Worm (Caenorhabditis elegans): ENCODE results near the gene B0281.1.
"Not testable (repeated sequence)": the region's sequence is repeated elsewhere in the genome, so short reads cannot be mapped to it uniquely, and the experiment has no call there.

B0281.1 gene

ce11 chrII:2312747-2313146 lies at the start of gene B0281.1, which contains the start of gene trim-21:
TSS of gene B0281.1 (plus strand) at chrII:2313067.
TSS of gene trim-21 (minus strand) at chrII:2312847.
- TF ChIP-seq flt-1 (GFP tag; IDR thresholded peaks at IDR 0.05) (no peak), cog-1 (tag; optimal IDR thresholded peaks at IDR 0.05) (no peak), klf-2 (GFP tag; conservative IDR thresholded peaks at IDR 0.05) (no peak), ztf-29 (GFP tag; IDR thresholded peaks at IDR 0.05) (no peak), T22C8.4 (GFP tag; IDR thresholded peaks at IDR 0.05) (no peak), tab-1 (GFP tag; IDR thresholded peaks at IDR 0.05) (no peak), ref-1 (GFP tag; conservative IDR thresholded peaks at IDR 0.05) (no peak), ztf-23 (GFP tag; IDR thresholded peaks at IDR 0.05) (no peak), med-1 (GFP tag; optimal IDR thresholded peaks at IDR 0.05; ENCODE audit: insufficient read depth) (no peak)

ce11 chrII:2273750-2274149 lies 39.1 kb upstream of the B0281.1 start:
- no peak for TF ChIP-seq ztf-23 (GFP tag; IDR thresholded peaks at IDR 0.05)
- no peak for TF ChIP-seq ztf-29 (GFP tag; IDR thresholded peaks at IDR 0.05)
- no peak for TF ChIP-seq T22C8.4 (GFP tag; IDR thresholded peaks at IDR 0.05)
- TF ChIP-seq med-1 (GFP tag; optimal IDR thresholded peaks at IDR 0.05; ENCODE audit: insufficient read depth): no peak
- TF ChIP-seq cog-1 (tag; optimal IDR thresholded peaks at IDR 0.05): no peak
- TF ChIP-seq flt-1 (GFP tag; IDR thresholded peaks at IDR 0.05): no peak
- no peak for TF ChIP-seq tab-1 (GFP tag; IDR thresholded peaks at IDR 0.05)
- no peak for TF ChIP-seq klf-2 (GFP tag; conservative IDR thresholded peaks at IDR 0.05)
- no peak for TF ChIP-seq ref-1 (GFP tag; conservative IDR thresholded peaks at IDR 0.05)

ce11 chrII:2277418-2277817 lies 35.4 kb upstream of the B0281.1 start, which contains the start of gene K09F6.15:
TSS of gene K09F6.15 (minus strand) at chrII:2277518.
- TF ChIP-seq T22C8.4 (GFP tag; IDR thresholded peaks at IDR 0.05) (no peak), flt-1 (GFP tag; IDR thresholded peaks at IDR 0.05) (no peak), ref-1 (GFP tag; conservative IDR thresholded peaks at IDR 0.05) (no peak), klf-2 (GFP tag; conservative IDR thresholded peaks at IDR 0.05) (no peak)

- TF ChIP-seq cog-1 (tag; optimal IDR thresholded peaks at IDR 0.05) (no peak), T22C8.4 (GFP tag; IDR thresholded peaks at IDR 0.05) (no peak), ref-1 (GFP tag; conservative IDR thresholded peaks at IDR 0.05) (no peak), flt-1 (GFP tag; IDR thresholded peaks at IDR 0.05) (no peak), tab-1 (GFP tag; IDR thresholded peaks at IDR 0.05) (no peak), ztf-29 (GFP tag; IDR thresholded peaks at IDR 0.05) (no peak), ztf-23 (GFP tag; IDR thresholded peaks at IDR 0.05) (no peak), med-1 (GFP tag; optimal IDR thresholded peaks at IDR 0.05; ENCODE audit: insufficient read depth) (no peak), klf-2 (GFP tag; conservative IDR thresholded peaks at IDR 0.05) (no peak)
These were observed 33.6 kb upstream of the B0281.1 start, which contains the start of gene K09F6.6 for ce11 chrII:2279263-2279662. TSS of gene K09F6.6 (minus strand) at chrII:2279305.

ce11 chrII:2279839-2280238 lies 33.0 kb upstream of the B0281.1 start, which contains the start of gene K09F6.11:
TSS of gene K09F6.11 (plus strand) at chrII:2280139.
- TF ChIP-seq med-1 (GFP tag; optimal IDR thresholded peaks at IDR 0.05; ENCODE audit: insufficient read depth) (no peak), ztf-23 (GFP tag; IDR thresholded peaks at IDR 0.05) (no peak), flt-1 (GFP tag; IDR thresholded peaks at IDR 0.05) (no peak), cog-1 (tag; optimal IDR thresholded peaks at IDR 0.05) (no peak)

ce11 chrII:2282599-2282998 lies 30.3 kb upstream of the B0281.1 start, which contains the start of gene K09F6.9:
TSS of gene K09F6.9 (minus strand) at chrII:2282699.
- TF ChIP-seq cog-1 (tag; optimal IDR thresholded peaks at IDR 0.05); flt-1 (GFP tag; IDR thresholded peaks at IDR 0.05); ztf-23 (GFP tag; IDR thresholded peaks at IDR 0.05): not testable (repeated sequence)

ce11 chrII:2284703-2285102 lies 28.2 kb upstream of the B0281.1 start:
- no peak for TF ChIP-seq klf-2 (GFP tag; conservative IDR thresholded peaks at IDR 0.05)
- no peak for TF ChIP-seq flt-1 (GFP tag; IDR thresholded peaks at IDR 0.05)
- TF ChIP-seq ztf-29 (GFP tag; IDR thresholded peaks at IDR 0.05): no peak
- no peak for TF ChIP-seq T22C8.4 (GFP tag; IDR thresholded peaks at IDR 0.05)
- no peak for TF ChIP-seq ztf-23 (GFP tag; IDR thresholded peaks at IDR 0.05)
- TF ChIP-seq ref-1 (GFP tag; conservative IDR thresholded peaks at IDR 0.05): no peak
- no peak for TF ChIP-seq cog-1 (tag; optimal IDR thresholded peaks at IDR 0.05)
- no peak for TF ChIP-seq med-1 (GFP tag; optimal IDR thresholded peaks at IDR 0.05; ENCODE audit: insufficient read depth)
- no peak for TF ChIP-seq tab-1 (GFP tag; IDR thresholded peaks at IDR 0.05)

ce11 chrII:2288798-2289197 lies 24.1 kb upstream of the B0281.1 start, which contains the start of the genes K09F6.10 and K09F6.13:
TSS of gene K09F6.10 (minus strand) at chrII:2288883.
TSS of gene K09F6.13 (plus strand) at chrII:2289114.
- no peak for TF ChIP-seq ref-1 (GFP tag; conservative IDR thresholded peaks at IDR 0.05)
- no peak for TF ChIP-seq med-1 (GFP tag; optimal IDR thresholded peaks at IDR 0.05; ENCODE audit: insufficient read depth)
- no peak for TF ChIP-seq cog-1 (tag; optimal IDR thresholded peaks at IDR 0.05)

ce11 chrII:2289441-2289840 lies 23.4 kb upstream of the B0281.1 start:
- TF ChIP-seq ztf-23 (GFP tag; IDR thresholded peaks at IDR 0.05) (no peak), cog-1 (tag; optimal IDR thresholded peaks at IDR 0.05) (no peak), T22C8.4 (GFP tag; IDR thresholded peaks at IDR 0.05) (no peak), klf-2 (GFP tag; conservative IDR thresholded peaks at IDR 0.05) (no peak), ref-1 (GFP tag; conservative IDR thresholded peaks at IDR 0.05) (no peak), tab-1 (GFP tag; IDR thresholded peaks at IDR 0.05) (no peak)

ce11 chrII:2292027-2292426 lies 20.8 kb upstream of the B0281.1 start, which contains the start of gene K09F6.7:
TSS of gene K09F6.7 (minus strand) at chrII:2292127.
- no peak for TF ChIP-seq klf-2 (GFP tag; conservative IDR thresholded peaks at IDR 0.05)
- no peak for TF ChIP-seq T22C8.4 (GFP tag; IDR thresholded peaks at IDR 0.05)
- no peak for TF ChIP-seq ztf-29 (GFP tag; IDR thresholded peaks at IDR 0.05)
- no peak for TF ChIP-seq ref-1 (GFP tag; conservative IDR thresholded peaks at IDR 0.05)
- TF ChIP-seq cog-1 (tag; optimal IDR thresholded peaks at IDR 0.05): no peak
- TF ChIP-seq med-1 (GFP tag; optimal IDR thresholded peaks at IDR 0.05; ENCODE audit: insufficient read depth): no peak
- no peak for TF ChIP-seq ztf-23 (GFP tag; IDR thresholded peaks at IDR 0.05)
- TF ChIP-seq flt-1 (GFP tag; IDR thresholded peaks at IDR 0.05): no peak
- TF ChIP-seq tab-1 (GFP tag; IDR thresholded peaks at IDR 0.05): no peak
